Worm (Caenorhabditis elegans) whole organism, L2 larva: ENCODE measurements around the gene F53H1.4.

Experiments used
- ama-1 ChIP-seq: fragments of 150-350 bp; optimal IDR thresholded peaks from 2 replicates; lab custom pipeline; 2018; ENCODE audit warnings: inconsistent platforms
- egl-27 ChIP-seq: sonication (generic microtip); optimal IDR thresholded peaks from 3 replicates; lab custom pipeline; 2017; ENCODE audit warnings: missing biosample characterization, missing genetic modification reagents, missing genetic modification characterization
- lin-11 ChIP-seq: fragments of 150-350 bp; sonication (generic microtip); optimal IDR thresholded peaks from 2 replicates; lab custom pipeline; 2014; ENCODE audit warnings: missing biosample characterization, missing genetic modification characterization, inconsistent platforms, mixed read lengths
- lin-13 ChIP-seq: fragments of 150-350 bp; optimal IDR thresholded peaks from 2 replicates; lab custom pipeline; 2014; ENCODE audit warnings: missing biosample characterization, missing genetic modification reagents, missing genetic modification characterization
- lin-39 ChIP-seq: fragments of 150-350 bp; optimal IDR thresholded peaks from 2 replicates; lab custom pipeline; 2014; ENCODE audit warnings: missing biosample characterization, missing genetic modification reagents, missing genetic modification characterization
- nhr-12 ChIP-seq: fragments of 150-350 bp; optimal IDR thresholded peaks from 2 replicates; lab custom pipeline; 2014; ENCODE audit warnings: missing biosample characterization, missing genetic modification characterization
- snpc-4 ChIP-seq: fragments of 150-350 bp; optimal IDR thresholded peaks from 2 replicates; lab custom pipeline; 2014; ENCODE audit warnings: missing biosample characterization, missing genetic modification characterization
- zag-1 ChIP-seq: fragments of 150-350 bp; optimal IDR thresholded peaks from 2 replicates; lab custom pipeline; 2014; ENCODE audit warnings: missing biosample characterization, missing genetic modification characterization

DNA sequence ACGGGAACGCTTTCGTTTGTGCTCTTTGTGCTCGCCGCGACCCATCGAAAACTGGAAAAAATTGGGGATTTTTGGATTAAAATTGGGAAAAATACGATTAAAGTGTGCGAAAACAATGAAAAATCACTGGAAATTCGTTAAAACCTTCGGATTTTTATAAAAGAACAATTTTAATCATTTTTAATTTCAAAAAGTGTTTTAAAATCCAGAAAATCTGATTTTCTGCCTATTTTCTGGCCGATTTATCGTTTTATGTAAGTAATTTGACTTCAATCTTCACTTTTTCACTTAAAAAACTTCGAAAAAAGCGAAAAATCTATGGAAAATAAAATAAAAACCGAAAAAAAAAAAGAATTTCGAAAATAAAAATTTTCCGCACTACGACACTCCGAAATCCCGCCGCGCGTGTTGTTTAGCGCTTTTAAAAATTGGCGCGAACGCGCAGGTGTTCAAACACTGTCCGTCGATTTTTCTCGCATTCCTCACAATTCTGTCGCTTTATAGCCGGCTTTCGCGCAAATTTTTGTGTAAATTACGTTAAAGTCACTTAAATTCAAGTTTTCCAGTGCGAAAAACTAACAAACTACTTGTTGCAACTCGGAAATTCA is at the start of gene F53H1.4, which contains the start of gene ddx-46:
- peak; percentile 0 for TF ChIP-seq egl-27 (tag; lab: Kevin White, UChicago)
- TF ChIP-seq lin-13 = peak; percentile 9
- TF ChIP-seq lin-39 (tag; lab: Kevin White, UChicago) = no peak
- no peak for TF ChIP-seq ama-1
- no peak for TF ChIP-seq lin-11 (tag; lab: Kevin White, UChicago)
- TF ChIP-seq zag-1 = no peak
- TF ChIP-seq nhr-12 (tag; lab: Kevin White, UChicago) = no peak
- TF ChIP-seq snpc-4 (tag; lab: Kevin White, UChicago) = no peak
